Fruit fly (Drosophila melanogaster) whole organism, adult: ENCODE measurements around the gene CG46281.

Experiments used
- CG11617 ChIP-seq: fragments of 200-800 bp; sonication (Bioruptor generic); optimal IDR thresholded peaks from 2 replicates; lab custom pipeline; 2017; ENCODE audit warnings: mild to moderate bottlenecking, missing biosample characterization, missing genetic modification reagents, missing genetic modification characterization
- CG12768 ChIP-seq: fragments of 200-800 bp; sonication (Bioruptor generic); optimal IDR thresholded peaks from 2 replicates; lab custom pipeline; 2017; ENCODE audit warnings: missing biosample characterization, missing genetic modification characterization, mild to moderate bottlenecking, moderate library complexity, missing genetic modification reagents
- CG14711 ChIP-seq: fragments of 200-800 bp; sonication (Bioruptor generic); optimal IDR thresholded peaks from 2 replicates; lab custom pipeline; 2018; ENCODE audit warnings: missing biosample characterization, mild to moderate bottlenecking, missing genetic modification characterization, moderate library complexity
- CG1620 ChIP-seq: fragments of 200-800 bp; sonication (Bioruptor generic); optimal IDR thresholded peaks from 2 replicates; lab custom pipeline; 2016; ENCODE audit warnings: missing biosample characterization, missing genetic modification characterization
- CG33017 ChIP-seq: fragments of 200-800 bp; sonication (Bioruptor generic); optimal IDR thresholded peaks from 2 replicates; lab custom pipeline; 2018; ENCODE audit warnings: missing biosample characterization, mild to moderate bottlenecking, missing genetic modification characterization, moderate library complexity
- CG5204 ChIP-seq: fragments of 200-800 bp; sonication (Bioruptor generic); optimal IDR thresholded peaks from 2 replicates; lab custom pipeline; 2016; ENCODE audit warnings: missing biosample characterization, missing genetic modification characterization
- CG7045 ChIP-seq: fragments of 200-800 bp; sonication (Bioruptor generic); optimal IDR thresholded peaks from 2 replicates; lab custom pipeline; 2017; ENCODE audit warnings: missing biosample characterization, mild to moderate bottlenecking, missing genetic modification characterization
- CG7101 ChIP-seq: fragments of 200-800 bp; sonication (Bioruptor generic); optimal IDR thresholded peaks from 2 replicates; lab custom pipeline; 2018; ENCODE audit warnings: missing biosample characterization, mild to moderate bottlenecking, missing genetic modification characterization, moderate library complexity
- Clk ChIP-seq: fragments of 200-800 bp; sonication (Bioruptor generic); optimal IDR thresholded peaks from 2 replicates; lab custom pipeline; 2017; ENCODE audit warnings: missing biosample characterization, missing genetic modification characterization
- Crg-1 ChIP-seq: fragments of 200-800 bp; sonication (Bioruptor generic); optimal IDR thresholded peaks from 2 replicates; lab custom pipeline; 2016; ENCODE audit warnings: missing biosample characterization, missing genetic modification characterization
- Hr96 ChIP-seq: fragments of 200-800 bp; sonication (Bioruptor generic); optimal IDR thresholded peaks from 2 replicates; lab custom pipeline; 2016; ENCODE audit warnings: missing biosample characterization, missing genetic modification characterization
- Mnt ChIP-seq: fragments of 200-800 bp; sonication (Bioruptor generic); optimal IDR thresholded peaks from 2 replicates; lab custom pipeline; 2016; ENCODE audit warnings: missing biosample characterization, mild to moderate bottlenecking, missing genetic modification characterization
- bab1 ChIP-seq: fragments of 200-800 bp; sonication (Bioruptor generic); optimal IDR thresholded peaks from 3 replicates; lab custom pipeline; 2019; ENCODE audit warnings: missing biosample characterization, mild to moderate bottlenecking, missing genetic modification characterization, moderate library complexity
- cic ChIP-seq: fragments of 200-800 bp; sonication (Bioruptor generic); optimal IDR thresholded peaks from 2 replicates; lab custom pipeline; 2017; ENCODE audit warnings: missing biosample characterization, mild to moderate bottlenecking, missing genetic modification characterization, moderate library complexity
- cnc ChIP-seq, 2 experiments: fragments of >200 bp; optimal IDR thresholded peaks; 2 replicates each; lab custom pipeline; 2017
- kay ChIP-seq: fragments of 200-800 bp; sonication (Bioruptor generic); peaks from one replicate; lab custom pipeline; 2016; ENCODE audit warnings: missing biosample characterization, missing genetic modification characterization, borderline replicate concordance
- ovo ChIP-seq: fragments of 200-800 bp; sonication (Bioruptor generic); optimal IDR thresholded peaks from 2 replicates; lab custom pipeline; 2016; ENCODE audit warnings: missing biosample characterization, missing genetic modification characterization
- pad ChIP-seq: fragments of 200-800 bp; sonication (Bioruptor generic); optimal IDR thresholded peaks from 3 replicates; lab custom pipeline; 2017; ENCODE audit warnings: missing biosample characterization, missing genetic modification characterization, mild to moderate bottlenecking, moderate library complexity, missing genetic modification reagents
- tj ChIP-seq: fragments of 200-800 bp; sonication (Bioruptor generic); optimal IDR thresholded peaks from 3 replicates; lab custom pipeline; 2017; ENCODE audit warnings: missing biosample characterization, mild to moderate bottlenecking, missing genetic modification characterization, moderate library complexity
- toe ChIP-seq: fragments of 200-800 bp; sonication (Bioruptor generic); optimal IDR thresholded peaks from 2 replicates; lab custom pipeline; 2016; ENCODE audit warnings: missing biosample characterization, missing genetic modification characterization

Gene CG46281

dm6 chr3R:13073174-13073573, 43.1 kb upstream of the CG46281 start:
- TF ChIP-seq pad (GFP tag; lab: Kevin White, UChicago) (no peak), tj (GFP tag; lab: Kevin White, UChicago) (no peak), CG7101 (tag; lab: Kevin White, UChicago) (no peak), toe (GFP tag; lab: Kevin White, UChicago) (no peak), ovo (GFP tag; lab: Kevin White, UChicago) (no peak), CG5204 (GFP tag; lab: Kevin White, UChicago) (no peak)

- TF ChIP-seq CG1620 (GFP tag; lab: Kevin White, UChicago) (no peak), pad (GFP tag; lab: Kevin White, UChicago) (no peak), Mnt (no peak), CG7045 (GFP tag; lab: Kevin White, UChicago) (no peak), cic (GFP tag; lab: Kevin White, UChicago) (no peak), CG5204 (GFP tag; lab: Kevin White, UChicago) (no peak), Crg-1 (GFP tag; lab: Kevin White, UChicago) (no peak), toe (GFP tag; lab: Kevin White, UChicago) (no peak)
Observed at dm6 chr3R:13072052-13072451, 41.9 kb upstream of the CG46281 start.

- TF ChIP-seq toe (GFP tag; lab: Kevin White, UChicago) (no peak), CG33017 (tag; lab: Kevin White, UChicago) (no peak), Hr96 (GFP tag; lab: Kevin White, UChicago) (no peak), tj (GFP tag; lab: Kevin White, UChicago) (no peak), cnc (optimal IDR thresholded peaks at IDR 0.05; lab: Kevin White, UChicago) (no peak)
Observed at dm6 chr3R:13070011-13070619, 40.0 kb upstream of the CG46281 start.

- TF ChIP-seq CG7045 (GFP tag; lab: Kevin White, UChicago) (no peak), kay (GFP tag; lab: Kevin White, UChicago) (peak; percentile 74), cic (GFP tag; lab: Kevin White, UChicago) (no peak), Crg-1 (GFP tag; lab: Kevin White, UChicago) (no peak), CG11617 (GFP tag; lab: Kevin White, UChicago) (no peak), CG12768 (no peak), CG7101 (tag; lab: Kevin White, UChicago) (peak; percentile 62), pad (GFP tag; lab: Kevin White, UChicago) (peak; percentile 6), CG5204 (GFP tag; lab: Kevin White, UChicago) (no peak), Clk (GFP tag; lab: Kevin White, UChicago) (no peak), CG1620 (GFP tag; lab: Kevin White, UChicago) (no peak), ovo (GFP tag; lab: Kevin White, UChicago) (no peak), cnc (optimal IDR thresholded peaks at IDR 0.05; lab: Kevin White, UChicago) (no peak), bab1 (GFP tag; lab: Kevin White, UChicago) (no peak), tj (GFP tag; lab: Kevin White, UChicago) (no peak), CG14711 (peak; percentile 40)
Observed at dm6 chr3R:13068022-13068421, 37.9 kb upstream of the CG46281 start.

- TF ChIP-seq bab1 (GFP tag; lab: Kevin White, UChicago) (no peak), ovo (GFP tag; lab: Kevin White, UChicago) (no peak)
Observed at dm6 chr3R:13065180-13065757, 35.2 kb upstream of the CG46281 start.

- TF ChIP-seq CG12768 (no peak), kay (GFP tag; lab: Kevin White, UChicago) (no peak), CG7101 (tag; lab: Kevin White, UChicago) (no peak), Hr96 (GFP tag; lab: Kevin White, UChicago) (no peak), ovo (GFP tag; lab: Kevin White, UChicago) (no peak), CG5204 (GFP tag; lab: Kevin White, UChicago) (no peak), CG14711 (no peak), Mnt (no peak), CG33017 (tag; lab: Kevin White, UChicago) (no peak), bab1 (GFP tag; lab: Kevin White, UChicago) (no peak), tj (GFP tag; lab: Kevin White, UChicago) (no peak), CG11617 (GFP tag; lab: Kevin White, UChicago) (no peak), toe (GFP tag; lab: Kevin White, UChicago) (no peak), CG1620 (GFP tag; lab: Kevin White, UChicago) (no peak)
Observed at dm6 chr3R:13063746-13064592, 33.9 kb upstream of the CG46281 start.
